Worm (Caenorhabditis elegans) whole organism, L4 larva: ENCODE data around the gene F33H1.4.
A peak's percentile ranks its signal among the peaks of the same experiment; 100 is the strongest.

Experiments
- D1046.2 ChIP-seq: fragments of 200-800 bp; sonication (Bioruptor generic); IDR thresholded peaks from 2 replicates; pipeline ENCODE4 v1.3.6; 2022; ENCODE audit warnings: missing genetic modification characterization, missing compliant biosample characterization
- F10B5.3 ChIP-seq: sonication (generic microtip); optimal IDR thresholded peaks from 2 replicates; lab custom pipeline; 2016; ENCODE audit warnings: mild to moderate bottlenecking, missing genetic modification characterization, missing compliant biosample characterization
- F26F4.8 ChIP-seq: fragments of 200-800 bp; sonication (Bioruptor generic); conservative IDR thresholded peaks from 2 replicates; pipeline ENCODE4 v1.3.6; 2022; ENCODE audit warnings: missing genetic modification characterization, missing compliant biosample characterization
- F37D6.2 ChIP-seq: sonication (generic microtip); optimal IDR thresholded peaks from 2 replicates; lab custom pipeline; 2016; ENCODE audit warnings: mild to moderate bottlenecking, missing genetic modification characterization, missing compliant biosample characterization
- T26A8.4 ChIP-seq: fragments of 200-800 bp; sonication (Bioruptor generic); IDR thresholded peaks from 2 replicates; pipeline ENCODE4 v1.3.6; 2022; ENCODE audit warnings: missing genetic modification characterization, missing compliant biosample characterization
- Y48G9A.11 ChIP-seq: fragments of 200-800 bp; sonication (Bioruptor generic); IDR thresholded peaks from 2 replicates; pipeline ENCODE4 v1.3.6; 2022; ENCODE audit warnings: missing genetic modification reagents, missing genetic modification characterization, missing compliant biosample characterization
- Y5F2A.4 ChIP-seq: fragments of 200-800 bp; sonication (Bioruptor generic); optimal IDR thresholded peaks from 2 replicates; lab custom pipeline; 2018; ENCODE audit warnings: mild to moderate bottlenecking, missing genetic modification characterization, missing compliant biosample characterization
- aly-2 ChIP-seq: sonication (generic microtip); optimal IDR thresholded peaks from 2 replicates; lab custom pipeline; 2018; ENCODE audit warnings: missing biosample characterization, missing genetic modification characterization
- arid-1 ChIP-seq: fragments of 200-800 bp; sonication (Bioruptor generic); conservative IDR thresholded peaks from 2 replicates; pipeline ENCODE4 v1.3.6; 2022; ENCODE audit warnings: missing genetic modification reagents, missing genetic modification characterization, missing compliant biosample characterization
- ceh-32 ChIP-seq: sonication (generic microtip); optimal IDR thresholded peaks from 2 replicates; lab custom pipeline; 2016; ENCODE audit warnings: mild to moderate bottlenecking, missing genetic modification characterization, missing compliant biosample characterization; ENCODE audit not compliant: poor library complexity
- ceh-82 ChIP-seq: sonication (generic microtip); optimal IDR thresholded peaks from 2 replicates; lab custom pipeline; 2017; ENCODE audit warnings: missing biosample characterization, missing genetic modification characterization
- cey-2 ChIP-seq: sonication (generic microtip); optimal IDR thresholded peaks from 3 replicates; lab custom pipeline; 2017; ENCODE audit warnings: missing genetic modification characterization, mild to moderate bottlenecking, missing compliant biosample characterization, antibody characterized with exemption, borderline replicate concordance; ENCODE audit not compliant: insufficient read depth
- daf-16 ChIP-seq, 3 experiments: sonication (generic microtip); optimal IDR thresholded peaks; 2 replicates each; lab custom pipeline; 2016 to 2017; ENCODE audit warnings: missing genetic modification characterization in 3 of 3, missing genetic modification reagents in 3 of 3, mild to moderate bottlenecking in 2 of 3, missing compliant biosample characterization in 2 of 3, missing biosample characterization in 1 of 3, moderate library complexity in 1 of 3
- dpl-1 ChIP-seq: fragments of 150-350 bp; optimal IDR thresholded peaks from 2 replicates; lab custom pipeline; 2014; ENCODE audit warnings: missing biosample characterization, missing genetic modification reagents, missing genetic modification characterization
- fos-1 ChIP-seq: fragments of 150-350 bp; optimal IDR thresholded peaks from 2 replicates; lab custom pipeline; 2014; ENCODE audit warnings: missing biosample characterization, missing genetic modification characterization
- gei-8 ChIP-seq: fragments of 200-800 bp; sonication (Bioruptor generic); optimal IDR thresholded peaks from 2 replicates; lab custom pipeline; 2018; ENCODE audit warnings: mild to moderate bottlenecking, missing genetic modification characterization, missing compliant biosample characterization
- hlh-11 ChIP-seq: fragments of 200-800 bp; sonication (Bioruptor generic); optimal IDR thresholded peaks from 2 replicates; lab custom pipeline; 2018; ENCODE audit warnings: mild to moderate bottlenecking, missing genetic modification characterization, missing compliant biosample characterization
- hlh-30 ChIP-seq: sonication (generic microtip); optimal IDR thresholded peaks from 2 replicates; lab custom pipeline; 2017; ENCODE audit warnings: antibody characterized with exemption, mild to moderate bottlenecking, missing genetic modification characterization, missing compliant biosample characterization; ENCODE audit not compliant: insufficient read depth
- hmg-1.1 ChIP-seq: fragments of 200-800 bp; sonication (Bioruptor generic); IDR thresholded peaks from 2 replicates; pipeline ENCODE4 v1.3.6; 2022; ENCODE audit warnings: missing genetic modification reagents, missing genetic modification characterization, missing compliant biosample characterization
- lin-13 ChIP-seq: fragments of 150-350 bp; optimal IDR thresholded peaks from 2 replicates; lab custom pipeline; 2014; ENCODE audit warnings: missing biosample characterization, missing genetic modification reagents, missing genetic modification characterization
- mep-1 ChIP-seq: fragments of 150-350 bp; sonication (generic microtip); optimal IDR thresholded peaks from 3 replicates; lab custom pipeline; 2014; ENCODE audit warnings: missing biosample characterization, missing genetic modification characterization
- mxl-2 ChIP-seq: fragments of 200-800 bp; sonication (Bioruptor generic); conservative IDR thresholded peaks from 2 replicates; pipeline ENCODE4 v1.3.6; 2022; ENCODE audit warnings: missing genetic modification reagents, missing genetic modification characterization, missing compliant biosample characterization
- nhr-102 ChIP-seq: sonication (generic microtip); optimal IDR thresholded peaks from 2 replicates; lab custom pipeline; 2016; ENCODE audit warnings: mild to moderate bottlenecking, missing genetic modification characterization, moderate library complexity, missing compliant biosample characterization
- nhr-11 ChIP-seq: fragments of 150-350 bp; optimal IDR thresholded peaks from 2 replicates; lab custom pipeline; 2014; ENCODE audit warnings: missing biosample characterization, missing genetic modification characterization
- nhr-28 ChIP-seq: fragments of 150-350 bp; optimal IDR thresholded peaks from 2 replicates; lab custom pipeline; 2014; ENCODE audit warnings: missing biosample characterization, missing genetic modification characterization
- nhr-41 ChIP-seq: fragments of 200-800 bp; sonication (Bioruptor generic); IDR thresholded peaks from 2 replicates; pipeline ENCODE4 v1.3.6; 2022; ENCODE audit warnings: missing genetic modification reagents, missing genetic modification characterization, missing compliant biosample characterization
- nhr-42 ChIP-seq: fragments of 200-800 bp; sonication (Bioruptor generic); IDR thresholded peaks from 2 replicates; pipeline ENCODE4 v1.3.6; 2022; ENCODE audit warnings: missing genetic modification characterization, missing compliant biosample characterization
- nhr-6 ChIP-seq: fragments of 150-350 bp; optimal IDR thresholded peaks from 2 replicates; lab custom pipeline; 2014; ENCODE audit warnings: missing biosample characterization, missing genetic modification characterization
- php-3 ChIP-seq: fragments of 200-800 bp; sonication (Bioruptor generic); IDR thresholded peaks from 2 replicates; pipeline ENCODE4 v1.3.6; 2022; ENCODE audit warnings: missing genetic modification reagents, missing genetic modification characterization, missing compliant biosample characterization
- saeg-2 ChIP-seq: fragments of 200-800 bp; sonication (Bioruptor generic); IDR thresholded peaks from 2 replicates; pipeline ENCODE4 v1.3.6; 2022; ENCODE audit warnings: missing genetic modification reagents, missing genetic modification characterization, missing compliant biosample characterization
- set-16 ChIP-seq: fragments of 200-800 bp; sonication (Bioruptor generic); IDR thresholded peaks from 2 replicates; pipeline ENCODE4 v1.3.6; 2022; ENCODE audit warnings: missing genetic modification reagents, missing genetic modification characterization, missing compliant biosample characterization
- snpc-1.2 ChIP-seq: fragments of 200-800 bp; sonication (Bioruptor generic); IDR thresholded peaks from 2 replicates; pipeline ENCODE4 v1.3.6; 2022; ENCODE audit warnings: missing genetic modification reagents, missing genetic modification characterization, missing compliant biosample characterization
- spr-1 ChIP-seq: sonication (generic microtip); optimal IDR thresholded peaks from 2 replicates; lab custom pipeline; 2016; ENCODE audit warnings: mild to moderate bottlenecking, missing genetic modification characterization, missing compliant biosample characterization
- tra-1 ChIP-seq: fragments of 200-800 bp; sonication (Bioruptor generic); IDR thresholded peaks from 2 replicates; pipeline ENCODE4 v1.3.6; 2022; ENCODE audit warnings: missing genetic modification reagents, missing genetic modification characterization, missing compliant biosample characterization
- unc-62 ChIP-seq, 3 experiments: fragments of 150-350 bp in 1 of 3; sonication (generic microtip); optimal IDR thresholded peaks in 2 of 3; peaks in 1 of 3; 1 replicate in 1 of 3; 2 replicates in 2 of 3; lab custom pipeline; 2014 to 2017; ENCODE audit warnings: missing biosample characterization in 3 of 3, missing genetic modification characterization in 3 of 3, missing genetic modification reagents in 3 of 3, missing genotype in 1 of 3
- zfp-2 ChIP-seq: sonication (generic microtip); optimal IDR thresholded peaks from 2 replicates; lab custom pipeline; 2016; ENCODE audit warnings: mild to moderate bottlenecking, missing genetic modification characterization, missing compliant biosample characterization
- zip-11 ChIP-seq: fragments of 200-800 bp; sonication (Bioruptor generic); IDR thresholded peaks from 2 replicates; pipeline ENCODE4 v1.3.6; 2022; ENCODE audit warnings: missing genetic modification characterization, missing compliant biosample characterization

The F33H1.4 gene

ce11 chrII:10204428-10205049 lies 30.1 kb downstream of the F33H1.4 start:
- peak; percentile 34 for TF ChIP-seq hlh-11 (tag; lab: Kevin White, UChicago)
- peak in 1 of 2 experiments; percentile 94 for TF ChIP-seq unc-62 (GFP tag; optimal IDR thresholded peaks at IDR 0.05 in 1 of 2; lab: Kevin White, UChicago)
- TF ChIP-seq unc-62 (tag; optimal IDR thresholded peaks at IDR 0.05; lab: Kevin White, UChicago), result no peak
- peak; percentile 19 for TF ChIP-seq hlh-30 (tag; lab: Kevin White, UChicago)
- peak; percentile 60 for TF ChIP-seq nhr-11
- TF ChIP-seq tra-1, result no peak

- TF ChIP-seq mep-1 (tag; lab: Kevin White, UChicago) (no peak), lin-13 (GFP tag; lab: Kevin White, UChicago) (no peak), gei-8 (GFP tag; lab: Kevin White, UChicago) (no peak), F10B5.3 (tag; lab: Kevin White, UChicago) (no peak), Y5F2A.4 (GFP tag; lab: Kevin White, UChicago) (no peak), spr-1 (tag; lab: Kevin White, UChicago) (no peak), zfp-2 (no peak), nhr-42 (GFP tag; lab: Robert Waterston, UW) (no peak), nhr-6 (tag; lab: Kevin White, UChicago) (no peak)
These were observed 32.0 kb downstream of the F33H1.4 start, which contains the start of gene T01E8.1 for ce11 chrII:10206425-10206824. T01E8.1 (plus strand) TSS chrII:10206725.

- no peak for TF ChIP-seq F26F4.8
- no peak for TF ChIP-seq Y48G9A.11 (GFP tag; lab: Robert Waterston, UW)
- no peak for TF ChIP-seq dpl-1
- no peak for TF ChIP-seq hlh-11 (tag; lab: Kevin White, UChicago)
- no peak for TF ChIP-seq ceh-82 (tag; lab: Kevin White, UChicago)
- TF ChIP-seq nhr-42 (GFP tag; lab: Robert Waterston, UW), result no peak
- TF ChIP-seq arid-1 (GFP tag; lab: Robert Waterston, UW), result no peak
- TF ChIP-seq ceh-32, result no peak
- no peak for TF ChIP-seq mxl-2 (GFP tag; lab: Robert Waterston, UW)
- TF ChIP-seq nhr-41 (GFP tag; lab: Robert Waterston, UW), result no peak
- TF ChIP-seq saeg-2 (GFP tag; lab: Robert Waterston, UW), result no peak
- TF ChIP-seq T26A8.4 (GFP tag; lab: Robert Waterston, UW), result no peak
- no peak for TF ChIP-seq zip-11
- TF ChIP-seq hmg-1.1 (GFP tag; lab: Robert Waterston, UW), result no peak
- no peak for TF ChIP-seq fos-1 (tag; lab: Kevin White, UChicago)
- TF ChIP-seq snpc-1.2, result no peak
- no peak for TF ChIP-seq set-16 (GFP tag; lab: Robert Waterston, UW)
- TF ChIP-seq nhr-102, result no peak
- no peak for TF ChIP-seq aly-2 (tag; lab: Kevin White, UChicago)
These were observed 43.7 kb downstream of the F33H1.4 start, which contains the start of gene ref-1 for ce11 chrII:10218171-10218570. ref-1 (plus strand) TSS chrII:10218471.

- no peak for TF ChIP-seq daf-16 (GFP tag; optimal IDR thresholded peaks at IDR 0.05; lab: Kevin White, UChicago)
- peak; percentile 26 for TF ChIP-seq daf-16 (tag; optimal IDR thresholded peaks at IDR 0.05; lab: Kevin White, UChicago)
- TF ChIP-seq cey-2 (tag; lab: Kevin White, UChicago), result no peak
- no peak for TF ChIP-seq F37D6.2 (tag; lab: Kevin White, UChicago)
- TF ChIP-seq snpc-1.2, result no peak
- no peak for TF ChIP-seq D1046.2
- no peak for TF ChIP-seq php-3 (GFP tag; lab: Robert Waterston, UW)
- peak; percentile 21 for TF ChIP-seq nhr-28
- TF ChIP-seq, all 104 proteins: peak for 2
These were observed 46.2 kb downstream of the F33H1.4 start for ce11 chrII:10220631-10221030.
